Worm (Caenorhabditis elegans) whole organism, L2 larva: ENCODE measurements around the gene pals-23.

Experiments
- C34F6.9 ChIP-seq: fragments of 150-350 bp; optimal IDR thresholded peaks from 2 replicates; lab custom pipeline; 2014; ENCODE audit warnings: missing biosample characterization, missing genetic modification characterization
- F13H6.1 ChIP-seq: sonication (generic microtip); optimal IDR thresholded peaks from 2 replicates; lab custom pipeline; 2016; ENCODE audit warnings: missing genetic modification characterization, missing compliant biosample characterization
- R02D3.7 ChIP-seq: fragments of 150-350 bp; optimal IDR thresholded peaks from 2 replicates; lab custom pipeline; 2014; ENCODE audit warnings: missing biosample characterization, missing genetic modification characterization
- Y55F3AM.14 ChIP-seq: fragments of 200-800 bp; sonication (Bioruptor generic); optimal IDR thresholded peaks from 2 replicates; lab custom pipeline; 2018; ENCODE audit warnings: mild to moderate bottlenecking, missing genetic modification characterization, missing compliant biosample characterization
- ZK546.5 ChIP-seq: sonication (generic microtip); optimal IDR thresholded peaks from 2 replicates; lab custom pipeline; 2017; ENCODE audit warnings: missing biosample characterization, missing genetic modification characterization
- alr-1 ChIP-seq: fragments of 150-350 bp; optimal IDR thresholded peaks from 2 replicates; lab custom pipeline; 2014; ENCODE audit warnings: missing biosample characterization, missing genetic modification characterization
- aly-2 ChIP-seq: fragments of 150-350 bp; optimal IDR thresholded peaks from 2 replicates; lab custom pipeline; 2014; ENCODE audit warnings: missing biosample characterization, missing genetic modification characterization
- ama-1 ChIP-seq: fragments of 150-350 bp; optimal IDR thresholded peaks from 2 replicates; lab custom pipeline; 2018; ENCODE audit warnings: inconsistent platforms
- blmp-1 ChIP-seq: sonication (generic microtip); optimal IDR thresholded peaks from 2 replicates; lab custom pipeline; 2017; ENCODE audit warnings: missing genetic modification characterization, mild to moderate bottlenecking, missing compliant biosample characterization, antibody characterized with exemption, moderate library complexity; ENCODE audit not compliant: insufficient read depth
- ceh-16 ChIP-seq: fragments of 150-350 bp; optimal IDR thresholded peaks from 2 replicates; lab custom pipeline; 2014; ENCODE audit warnings: missing biosample characterization, missing genetic modification characterization
- ceh-82 ChIP-seq: fragments of 150-350 bp; optimal IDR thresholded peaks from 2 replicates; lab custom pipeline; 2014; ENCODE audit warnings: missing biosample characterization, missing genetic modification characterization
- crh-2 ChIP-seq: sonication (generic microtip); optimal IDR thresholded peaks from 2 replicates; lab custom pipeline; 2017; ENCODE audit warnings: missing biosample characterization, missing genetic modification characterization
- dmd-4 ChIP-seq: sonication (generic microtip); optimal IDR thresholded peaks from 2 replicates; lab custom pipeline; 2017; ENCODE audit warnings: missing biosample characterization, missing genetic modification characterization
- egl-27 ChIP-seq: sonication (generic microtip); optimal IDR thresholded peaks from 3 replicates; lab custom pipeline; 2017; ENCODE audit warnings: missing biosample characterization, missing genetic modification reagents, missing genetic modification characterization
- elt-1 ChIP-seq: fragments of 150-350 bp; optimal IDR thresholded peaks from 2 replicates; lab custom pipeline; 2014; ENCODE audit warnings: missing biosample characterization, missing genetic modification characterization
- elt-3 ChIP-seq: sonication (generic microtip); optimal IDR thresholded peaks from 2 replicates; lab custom pipeline; 2017; ENCODE audit warnings: missing biosample characterization, missing genetic modification characterization
- fos-1 ChIP-seq: fragments of 150-350 bp; optimal IDR thresholded peaks from 2 replicates; lab custom pipeline; 2014; ENCODE audit warnings: missing biosample characterization, missing genetic modification characterization
- gmeb-1 ChIP-seq: fragments of 150-350 bp; optimal IDR thresholded peaks from 2 replicates; lab custom pipeline; 2014; ENCODE audit warnings: missing biosample characterization, missing genetic modification characterization
- lin-11 ChIP-seq: fragments of 150-350 bp; sonication (generic microtip); optimal IDR thresholded peaks from 2 replicates; lab custom pipeline; 2014; ENCODE audit warnings: missing biosample characterization, missing genetic modification characterization, inconsistent platforms, mixed read lengths
- lin-13 ChIP-seq: fragments of 150-350 bp; optimal IDR thresholded peaks from 2 replicates; lab custom pipeline; 2014; ENCODE audit warnings: missing biosample characterization, missing genetic modification reagents, missing genetic modification characterization
- lin-39 ChIP-seq: fragments of 150-350 bp; optimal IDR thresholded peaks from 2 replicates; lab custom pipeline; 2014; ENCODE audit warnings: missing biosample characterization, missing genetic modification reagents, missing genetic modification characterization
- lsy-2 ChIP-seq, 2 experiments: fragments of 150-350 bp in 1 of 2; sonication (generic microtip) in 1 of 2; optimal IDR thresholded peaks; 2 replicates each; lab custom pipeline; 2014 to 2017; ENCODE audit warnings: missing biosample characterization in 2 of 2, missing genetic modification characterization in 2 of 2
- mab-5 ChIP-seq: fragments of 150-350 bp; optimal IDR thresholded peaks from 2 replicates; lab custom pipeline; 2014; ENCODE audit warnings: missing biosample characterization, missing genetic modification characterization
- mbf-1 ChIP-seq: sonication (generic microtip); optimal IDR thresholded peaks from 2 replicates; lab custom pipeline; 2017; ENCODE audit warnings: missing biosample characterization, missing genetic modification characterization
- mdl-1 ChIP-seq, 2 experiments: fragments of 150-350 bp in 1 of 2; sonication (generic microtip) in 1 of 2; optimal IDR thresholded peaks; 2 replicates each; lab custom pipeline; 2017; ENCODE audit warnings: missing biosample characterization in 2 of 2, missing genetic modification characterization in 2 of 2
- nhr-10 ChIP-seq: sonication (generic microtip); optimal IDR thresholded peaks from 2 replicates; lab custom pipeline; 2017; ENCODE audit warnings: missing biosample characterization, missing genetic modification characterization
- nhr-11 ChIP-seq: fragments of 150-350 bp; optimal IDR thresholded peaks from 2 replicates; lab custom pipeline; 2014; ENCODE audit warnings: missing biosample characterization, missing genetic modification characterization
- nhr-12 ChIP-seq: fragments of 150-350 bp; optimal IDR thresholded peaks from 2 replicates; lab custom pipeline; 2014; ENCODE audit warnings: missing biosample characterization, missing genetic modification characterization
- nhr-129 ChIP-seq: fragments of 150-350 bp; optimal IDR thresholded peaks from 2 replicates; lab custom pipeline; 2014; ENCODE audit warnings: missing biosample characterization, missing genetic modification characterization
- nhr-21 ChIP-seq: fragments of 150-350 bp; optimal IDR thresholded peaks from 2 replicates; lab custom pipeline; 2014; ENCODE audit warnings: missing biosample characterization, missing genetic modification characterization
- nhr-23 ChIP-seq: fragments of 150-350 bp; optimal IDR thresholded peaks from 2 replicates; lab custom pipeline; 2014; ENCODE audit warnings: missing biosample characterization, missing genetic modification reagents, missing genetic modification characterization
- nhr-237 ChIP-seq: fragments of 150-350 bp; optimal IDR thresholded peaks from 2 replicates; lab custom pipeline; 2014; ENCODE audit warnings: missing biosample characterization, missing genetic modification characterization
- nhr-25 ChIP-seq: fragments of 150-350 bp; sonication (generic microtip); optimal IDR thresholded peaks from 3 replicates; lab custom pipeline; 2014; ENCODE audit warnings: missing biosample characterization, missing genetic modification characterization
- nhr-6 ChIP-seq: fragments of 150-350 bp; optimal IDR thresholded peaks from 2 replicates; lab custom pipeline; 2014; ENCODE audit warnings: missing biosample characterization, missing genetic modification characterization
- nhr-77 ChIP-seq: fragments of 150-350 bp; optimal IDR thresholded peaks from 2 replicates; lab custom pipeline; 2014; ENCODE audit warnings: missing biosample characterization, missing genetic modification characterization
- peb-1 ChIP-seq: fragments of 150-350 bp; optimal IDR thresholded peaks from 2 replicates; lab custom pipeline; 2014; ENCODE audit warnings: missing biosample characterization, missing genetic modification characterization
- sem-4 ChIP-seq: fragments of 150-350 bp; optimal IDR thresholded peaks from 2 replicates; lab custom pipeline; 2014; ENCODE audit warnings: missing biosample characterization, missing genetic modification reagents, missing genetic modification characterization
- skn-1 ChIP-seq: sonication (generic microtip); optimal IDR thresholded peaks from 2 replicates; lab custom pipeline; 2017; ENCODE audit warnings: missing biosample characterization, missing genetic modification characterization
- sma-3 ChIP-seq: sonication (generic microtip); optimal IDR thresholded peaks from 2 replicates; lab custom pipeline; 2016; ENCODE audit warnings: missing genetic modification reagents, missing genetic modification characterization, missing compliant biosample characterization
- sma-9 ChIP-seq, 2 experiments: fragments of 150-350 bp in 1 of 2; sonication (generic microtip) in 1 of 2; optimal IDR thresholded peaks; 2 replicates each; lab custom pipeline; 2014 to 2016; ENCODE audit warnings: missing genetic modification characterization in 2 of 2, mild to moderate bottlenecking in 1 of 2, missing biosample characterization in 1 of 2, missing compliant biosample characterization in 1 of 2, missing genetic modification reagents in 1 of 2, moderate library complexity in 1 of 2
- snpc-4 ChIP-seq: fragments of 150-350 bp; optimal IDR thresholded peaks from 2 replicates; lab custom pipeline; 2014; ENCODE audit warnings: missing biosample characterization, missing genetic modification characterization
- unc-39 ChIP-seq: fragments of 150-350 bp; optimal IDR thresholded peaks from 2 replicates; lab custom pipeline; 2014; ENCODE audit warnings: missing biosample characterization, missing genetic modification characterization
- unc-55 ChIP-seq: fragments of 150-350 bp; sonication (generic microtip); optimal IDR thresholded peaks from 3 replicates; lab custom pipeline; 2014; ENCODE audit warnings: missing biosample characterization, missing genetic modification reagents, missing genetic modification characterization
- unc-62 ChIP-seq: fragments of 150-350 bp; optimal IDR thresholded peaks from 2 replicates; lab custom pipeline; 2014; ENCODE audit warnings: missing biosample characterization, missing genetic modification reagents, missing genetic modification characterization
- zag-1 ChIP-seq: fragments of 150-350 bp; optimal IDR thresholded peaks from 2 replicates; lab custom pipeline; 2014; ENCODE audit warnings: missing biosample characterization, missing genetic modification characterization
- ztf-1 ChIP-seq: fragments of 200-800 bp; sonication (Bioruptor generic); conservative IDR thresholded peaks from 2 replicates; pipeline ENCODE4 v1.3.6; 2022; ENCODE audit warnings: missing genetic modification characterization, missing compliant biosample characterization
- ztf-11 ChIP-seq: sonication (generic microtip); optimal IDR thresholded peaks from 2 replicates; lab custom pipeline; 2017; ENCODE audit warnings: missing biosample characterization, missing genetic modification characterization
- ztf-4 ChIP-seq: fragments of 150-350 bp; optimal IDR thresholded peaks from 2 replicates; lab custom pipeline; 2014; ENCODE audit warnings: missing biosample characterization, missing genetic modification characterization

pals-23 gene

DNA sequence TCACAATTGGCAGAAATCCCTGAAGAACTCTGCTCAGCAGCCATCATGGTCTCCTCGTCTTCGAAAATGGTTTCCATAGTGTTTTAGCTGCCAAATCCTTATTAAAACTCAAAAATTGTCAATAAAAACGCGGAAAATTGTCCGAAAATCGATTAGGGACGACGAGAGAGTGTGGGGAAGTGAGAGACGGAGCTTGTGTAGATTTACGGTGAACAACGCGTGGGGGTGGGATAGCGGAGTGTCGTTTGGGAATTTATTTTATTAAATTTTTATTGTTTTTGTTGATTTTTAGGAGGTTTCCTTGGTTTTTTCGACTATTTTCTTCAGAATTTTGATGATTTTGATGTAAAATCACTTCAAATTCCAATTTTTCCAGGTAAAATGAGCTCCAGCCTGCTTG lies 37.4 kb upstream of the pals-23 start, which contains the start of the genes F54C4.4 and mrpl-40 (continued):
- TF ChIP-seq blmp-1 (tag; lab: Kevin White, UChicago) = peak; percentile 8
- TF ChIP-seq lin-11 (tag; lab: Kevin White, UChicago) = peak; percentile 20
- peak; percentile 73 for TF ChIP-seq gmeb-1 (tag; lab: Kevin White, UChicago)
- TF ChIP-seq mbf-1 (tag; lab: Kevin White, UChicago) = no peak
- TF ChIP-seq nhr-6 (tag; lab: Kevin White, UChicago) = no peak
- TF ChIP-seq, all 48 proteins: peak for 20

DNA sequence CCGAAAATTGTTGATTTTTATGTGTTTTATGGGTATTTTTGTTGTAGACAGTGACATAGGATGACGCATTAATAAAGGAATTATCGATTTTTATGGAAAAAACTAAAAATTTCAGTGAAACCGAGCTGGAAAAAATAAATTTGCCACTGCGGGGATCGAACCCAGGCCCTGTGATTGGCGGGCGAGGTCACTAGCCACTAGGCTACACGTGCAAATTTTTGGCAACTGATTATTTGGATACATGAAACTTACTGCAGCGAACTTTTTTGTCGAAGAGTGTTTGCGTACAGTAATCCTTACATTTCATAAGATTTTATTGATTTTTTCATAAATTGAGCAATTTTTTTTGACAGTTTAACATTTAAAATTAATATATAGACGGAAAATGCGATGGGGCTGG lies 35.4 kb upstream of the pals-23 start:
- TF ChIP-seq ztf-11 (tag; lab: Kevin White, UChicago) (no peak), unc-39 (tag; lab: Kevin White, UChicago) (no peak), ztf-1 (GFP tag; lab: Robert Waterston, UW) (no peak), mbf-1 (tag; lab: Kevin White, UChicago) (no peak), mab-5 (tag; lab: Kevin White, UChicago) (no peak), nhr-23 (tag; lab: Kevin White, UChicago) (no peak), nhr-11 (tag; lab: Kevin White, UChicago) (no peak), egl-27 (tag; lab: Kevin White, UChicago) (peak; percentile 34), nhr-77 (tag; lab: Kevin White, UChicago) (peak; percentile 50), dmd-4 (tag; lab: Kevin White, UChicago) (no peak), ztf-4 (tag; lab: Kevin White, UChicago) (peak; percentile 47), elt-3 (no peak), nhr-6 (tag; lab: Kevin White, UChicago) (no peak), unc-62 (GFP tag; lab: Kevin White, UChicago) (no peak), aly-2 (tag; lab: Kevin White, UChicago) (no peak), ama-1 (lab: Kevin White, UChicago) (peak; percentile 54), peb-1 (no peak), lin-11 (tag; lab: Kevin White, UChicago) (no peak), Y55F3AM.14 (GFP tag; lab: Kevin White, UChicago) (no peak), sma-3 (GFP tag; lab: Kevin White, UChicago) (peak; percentile 51), snpc-4 (tag; lab: Kevin White, UChicago) (no peak), F13H6.1 (no peak), blmp-1 (tag; lab: Kevin White, UChicago) (no peak), lsy-2 (tag; optimal IDR thresholded peaks at IDR 0.05; lab: Kevin White, UChicago) (peak; percentile 17 to 62), nhr-10 (tag; lab: Kevin White, UChicago) (no peak), gmeb-1 (tag; lab: Kevin White, UChicago) (peak; percentile 45), nhr-25 (no peak), mdl-1 (tag; optimal IDR thresholded peaks at IDR 0.05; lab: Kevin White, UChicago) (no peak), sem-4 (tag; lab: Kevin White, UChicago) (no peak), lin-13 (GFP tag; lab: Kevin White, UChicago) (no peak), unc-55 (GFP tag; lab: Kevin White, UChicago) (peak; percentile 52), skn-1 (tag; lab: Kevin White, UChicago) (no peak), elt-1 (no peak), nhr-21 (tag; lab: Kevin White, UChicago) (peak; percentile 44), nhr-237 (no peak), nhr-129 (tag; lab: Kevin White, UChicago) (peak; percentile 48), alr-1 (tag; lab: Kevin White, UChicago) (no peak), sma-9 (GFP tag; optimal IDR thresholded peaks at IDR 0.05; lab: Kevin White, UChicago) (peak; percentile 5), sma-9 (tag; optimal IDR thresholded peaks at IDR 0.05; lab: Kevin White, UChicago) (no peak), R02D3.7 (tag; lab: Kevin White, UChicago) (peak; percentile 10), ceh-16 (tag; lab: Kevin White, UChicago) (no peak), crh-2 (tag; lab: Kevin White, UChicago) (peak; percentile 48), fos-1 (tag; lab: Kevin White, UChicago) (peak; percentile 49), lin-39 (tag; lab: Kevin White, UChicago) (no peak), C34F6.9 (peak; percentile 26), zag-1 (tag; lab: Kevin White, UChicago) (no peak), ZK546.5 (no peak), nhr-12 (no peak), ceh-82 (no peak)
